Fruit fly (Drosophila melanogaster) whole organism, wandering third instar larva: Measurements from ENCODE around the gene Pink1.
A peak's percentile ranks its signal among the peaks of the same experiment; 100 is the strongest.

Experiments used
- Abd-B ChIP-seq: fragments of >200 bp; optimal IDR thresholded peaks from 2 replicates; lab custom pipeline; 2017; ENCODE audit warnings: missing biosample characterization, missing genetic modification characterization
- CG32264 ChIP-seq: fragments of 200-800 bp; sonication (Bioruptor generic); optimal IDR thresholded peaks from 2 replicates; lab custom pipeline; 2016; ENCODE audit warnings: missing biosample characterization, missing genetic modification characterization
- CG9705 ChIP-seq: fragments of 200-800 bp; sonication (Bioruptor generic); optimal IDR thresholded peaks from 2 replicates; lab custom pipeline; 2018; ENCODE audit warnings: missing biosample characterization, mild to moderate bottlenecking, missing genetic modification characterization
- CrebA ChIP-seq: fragments of 200-800 bp; sonication (Bioruptor generic); optimal IDR thresholded peaks from 2 replicates; lab custom pipeline; 2016; ENCODE audit warnings: missing biosample characterization, mild to moderate bottlenecking, missing genetic modification characterization, borderline replicate concordance
- Dfd ChIP-seq: fragments of >200 bp; optimal IDR thresholded peaks from 2 replicates; lab custom pipeline; 2017; ENCODE audit warnings: missing biosample characterization, missing genetic modification characterization
- Dif ChIP-seq: fragments of 200-275, 200-300 bp; sonication (Bioruptor generic); optimal IDR thresholded peaks from 2 replicates; lab custom pipeline; 2018; ENCODE audit warnings: missing biosample characterization, missing genetic modification characterization; ENCODE audit not compliant: partially characterized antibody
- GATAd ChIP-seq: sonication (Bioruptor generic); optimal IDR thresholded peaks from 2 replicates; lab custom pipeline; 2016; ENCODE audit warnings: missing biosample characterization, missing genetic modification characterization
- HLH106 ChIP-seq: fragments of 200-800 bp; optimal IDR thresholded peaks from 3 replicates; lab custom pipeline; 2019; ENCODE audit warnings: missing biosample characterization, mild to moderate bottlenecking, missing genetic modification characterization, moderate library complexity
- Hnf4 ChIP-seq: fragments of 200-800 bp; sonication (Bioruptor generic); optimal IDR thresholded peaks from 2 replicates; lab custom pipeline; 2016; ENCODE audit warnings: missing biosample characterization, mild to moderate bottlenecking, missing genetic modification characterization
- Hr78 ChIP-seq: fragments of >200 bp; optimal IDR thresholded peaks from 2 replicates; lab custom pipeline; 2017; ENCODE audit warnings: missing biosample characterization, missing genetic modification characterization
- Hr83 ChIP-seq: fragments of 200-300 bp; sonication (Bioruptor generic); optimal IDR thresholded peaks from 2 replicates; lab custom pipeline; 2016; ENCODE audit warnings: missing biosample characterization, mild to moderate bottlenecking, missing genetic modification characterization, moderate library complexity; ENCODE audit not compliant: poor library complexity, severe bottlenecking
- Jra ChIP-seq: sonication (Bioruptor generic); optimal IDR thresholded peaks from 2 replicates; lab custom pipeline; 2016; ENCODE audit warnings: missing biosample characterization, missing genetic modification characterization
- Mio ChIP-seq: sonication (Bioruptor generic); optimal IDR thresholded peaks from 2 replicates; lab custom pipeline; 2016; ENCODE audit warnings: missing biosample characterization, missing genetic modification characterization
- Myc ChIP-seq: fragments of >200 bp; optimal IDR thresholded peaks from 2 replicates; lab custom pipeline; 2017
- N ChIP-seq: fragments of >200 bp; optimal IDR thresholded peaks from 2 replicates; lab custom pipeline; 2018; ENCODE audit warnings: missing biosample characterization, missing external identifiers, missing genetic modification characterization
- OdsH ChIP-seq: fragments of 200-800 bp; sonication (Bioruptor generic); optimal IDR thresholded peaks from 2 replicates; lab custom pipeline; 2016; ENCODE audit warnings: missing biosample characterization, mild to moderate bottlenecking, missing genetic modification characterization
- Rel ChIP-seq, 2 experiments: fragments of 200-800 bp; sonication (Bioruptor generic) in 1 of 2; optimal IDR thresholded peaks; 2 replicates in 1 of 2; 3 replicates in 1 of 2; lab custom pipeline; 2016 to 2019; ENCODE audit warnings: mild to moderate bottlenecking in 2 of 2, missing biosample characterization in 2 of 2, missing genetic modification characterization in 2 of 2, moderate library complexity in 1 of 2
- Sp1 ChIP-seq: fragments of 200-800 bp; sonication (Bioruptor generic); optimal IDR thresholded peaks from 3 replicates; lab custom pipeline; 2019; ENCODE audit warnings: missing biosample characterization, mild to moderate bottlenecking, missing genetic modification characterization, moderate library complexity
- Vsx2 ChIP-seq: fragments of 200-300, 225-300 bp; sonication (Bioruptor generic); optimal IDR thresholded peaks from 2 replicates; lab custom pipeline; 2018; ENCODE audit warnings: missing biosample characterization, missing genetic modification characterization; ENCODE audit not compliant: partially characterized antibody
- br ChIP-seq: fragments of 200-800 bp; sonication (Bioruptor generic); optimal IDR thresholded peaks from 2 replicates; lab custom pipeline; 2016; ENCODE audit warnings: missing biosample characterization, missing genetic modification characterization
- brk ChIP-seq: fragments of 200-800 bp; sonication (Bioruptor generic); optimal IDR thresholded peaks from 2 replicates; lab custom pipeline; 2016; ENCODE audit warnings: missing biosample characterization, mild to moderate bottlenecking, missing genetic modification characterization
- dl ChIP-seq, 2 experiments: fragments of 175-275, 200-275 bp in 1 of 2; fragments of 200-275 bp in 1 of 2; sonication (Bioruptor generic); optimal IDR thresholded peaks; lab custom pipeline; 2018; ENCODE audit warnings: mild to moderate bottlenecking in 2 of 2, missing biosample characterization in 2 of 2, missing genetic modification characterization in 2 of 2, moderate library complexity in 2 of 2; ENCODE audit not compliant: partially characterized antibody in 2 of 2, insufficient read depth in 1 of 2
- dmrt93B ChIP-seq: fragments of 200-800 bp; sonication (Bioruptor generic); optimal IDR thresholded peaks from 2 replicates; lab custom pipeline; 2018; ENCODE audit warnings: missing biosample characterization, mild to moderate bottlenecking, missing genetic modification characterization
- dsf ChIP-seq: sonication (Bioruptor generic); optimal IDR thresholded peaks from 2 replicates; lab custom pipeline; 2016; ENCODE audit warnings: missing biosample characterization, missing genetic modification characterization, borderline replicate concordance
- ey ChIP-seq: fragments of 200-800 bp; sonication (Bioruptor generic); optimal IDR thresholded peaks from 2 replicates; lab custom pipeline; 2016; ENCODE audit warnings: missing biosample characterization, missing genetic modification characterization
- foxo ChIP-seq, 2 experiments: fragments of 200-800 bp; sonication (Bioruptor generic); optimal IDR thresholded peaks; 2 replicates in 1 of 2; 3 replicates in 1 of 2; lab custom pipeline; 2016 to 2017; ENCODE audit warnings: missing biosample characterization in 2 of 2, missing genetic modification characterization in 2 of 2
- fru ChIP-seq: fragments of 200-800 bp; sonication (Bioruptor generic); optimal IDR thresholded peaks from 3 replicates; lab custom pipeline; 2016; ENCODE audit warnings: missing biosample characterization, mild to moderate bottlenecking, missing genetic modification characterization
- h ChIP-seq: fragments of 200-800 bp; sonication (Bioruptor generic); optimal IDR thresholded peaks from 3 replicates; lab custom pipeline; 2016; ENCODE audit warnings: missing biosample characterization, mild to moderate bottlenecking, missing genetic modification characterization
- jim ChIP-seq: fragments of 175-275, 200-325 bp; sonication (Bioruptor generic); optimal IDR thresholded peaks from 2 replicates; lab custom pipeline; 2016; ENCODE audit warnings: missing biosample characterization, mild to moderate bottlenecking, missing genetic modification characterization
- lola ChIP-seq: fragments of >200 bp; optimal IDR thresholded peaks from 2 replicates; lab custom pipeline; 2017; ENCODE audit warnings: missing biosample characterization, missing genetic modification characterization
- pan ChIP-seq: fragments of >200 bp; optimal IDR thresholded peaks from 2 replicates; lab custom pipeline; 2017
- psq ChIP-seq: fragments of 200-800 bp; sonication (Bioruptor generic); optimal IDR thresholded peaks from 3 replicates; lab custom pipeline; 2017; ENCODE audit warnings: missing biosample characterization, mild to moderate bottlenecking, missing genetic modification characterization, moderate library complexity
- rgr ChIP-seq: fragments of 200-800 bp; sonication (Bioruptor generic); optimal IDR thresholded peaks from 3 replicates; lab custom pipeline; 2016; ENCODE audit warnings: missing biosample characterization, mild to moderate bottlenecking, missing genetic modification characterization
- sage ChIP-seq: fragments of 200-800 bp; sonication (Bioruptor generic); optimal IDR thresholded peaks from 2 replicates; lab custom pipeline; 2016; ENCODE audit warnings: missing biosample characterization, mild to moderate bottlenecking, missing genetic modification characterization
- sv ChIP-seq: fragments of 200-800 bp; sonication (Bioruptor generic); optimal IDR thresholded peaks from 3 replicates; lab custom pipeline; 2016; ENCODE audit warnings: missing biosample characterization, missing genetic modification characterization
- tai ChIP-seq: sonication (Bioruptor generic); optimal IDR thresholded peaks from 2 replicates; lab custom pipeline; 2016; ENCODE audit warnings: missing biosample characterization, missing genetic modification characterization
- usp ChIP-seq: fragments of >200 bp; optimal IDR thresholded peaks from 2 replicates; lab custom pipeline; 2017; ENCODE audit warnings: missing biosample characterization, missing genetic modification characterization
- woc ChIP-seq: sonication (Bioruptor generic); optimal IDR thresholded peaks from 2 replicates; lab custom pipeline; 2016; ENCODE audit warnings: missing biosample characterization, mild to moderate bottlenecking, missing genetic modification characterization

The Pink1 gene

DNA sequence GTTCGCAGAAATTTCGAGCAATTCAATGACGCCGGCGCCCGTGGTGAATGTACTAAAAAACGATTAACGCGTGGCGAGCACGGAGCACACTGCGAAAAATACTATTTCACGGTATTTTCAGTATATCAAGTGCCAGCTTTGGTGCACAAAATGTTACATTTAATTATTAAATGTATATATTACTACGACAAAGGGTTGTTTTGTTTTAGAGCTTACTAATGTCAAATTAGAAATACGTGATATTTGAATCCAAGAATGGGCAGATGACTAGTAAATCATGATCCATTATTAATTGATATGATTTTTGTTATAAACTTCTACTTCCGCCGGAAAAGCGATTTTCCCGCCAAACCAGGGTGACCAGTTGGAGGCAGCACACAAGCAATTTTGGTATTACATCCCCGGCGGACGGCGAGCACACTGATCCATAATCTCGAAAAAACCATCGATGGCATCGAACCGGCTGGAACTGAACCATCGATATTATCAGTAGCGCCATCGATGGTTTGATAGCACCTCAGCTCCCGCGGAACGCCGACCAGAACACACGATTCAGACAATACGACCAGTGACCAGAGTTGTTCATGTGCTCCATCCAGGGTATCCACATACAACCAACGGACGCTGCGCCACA lies 29.3 kb upstream of the Pink1 start, which contains the start of the genes CG3226 and Cdc7:
Gene CG3226, minus strand, starts transcription at position 51 of the 634 bp plus-strand sequence.
Gene Cdc7, plus strand, starts transcription at position 344 of the 634 bp plus-strand sequence.
- TF ChIP-seq rgr (GFP tag; lab: Kevin White, UChicago), result peak; percentile 80
- TF ChIP-seq Vsx2 (GFP tag; lab: Kevin White, UChicago), result no peak
- no peak for TF ChIP-seq Mio (GFP tag; lab: Kevin White, UChicago)
- TF ChIP-seq Hr83, result peak; percentile 54
- TF ChIP-seq fru (GFP tag; lab: Kevin White, UChicago), result peak; percentile 100
- TF ChIP-seq Hr78 (GFP tag; lab: Kevin White, UChicago), result no peak
- TF ChIP-seq foxo (GFP tag; optimal IDR thresholded peaks at IDR 0.05; lab: Kevin White, UChicago), result peak in 1 of 2 experiments; percentile 53
- peak; percentile 41 for TF ChIP-seq Jra (GFP tag; lab: Kevin White, UChicago)
- peak; percentile 76 for TF ChIP-seq dmrt93B (GFP tag; lab: Kevin White, UChicago)
- TF ChIP-seq br (GFP tag; lab: Kevin White, UChicago), result peak; percentile 54
- peak; percentile 66 for TF ChIP-seq h
- TF ChIP-seq HLH106, result peak; percentile 67
- TF ChIP-seq woc (GFP tag; lab: Kevin White, UChicago), result peak; percentile 27
- peak; percentile 53 for TF ChIP-seq psq (GFP tag; lab: Kevin White, UChicago)
- peak; percentile 72 for TF ChIP-seq CG9705 (GFP tag; lab: Kevin White, UChicago)
- no peak for TF ChIP-seq sv
- TF ChIP-seq Rel (GFP tag; optimal IDR thresholded peaks at IDR 0.05; lab: Kevin White, UChicago), result no peak
- peak; percentile 43 for TF ChIP-seq Rel (tag; optimal IDR thresholded peaks at IDR 0.05; lab: Kevin White, UChicago)
- TF ChIP-seq sage (GFP tag; lab: Kevin White, UChicago), result peak; percentile 6
- TF ChIP-seq Sp1 (GFP tag; lab: Kevin White, UChicago), result peak; percentile 76
- TF ChIP-seq OdsH (GFP tag; lab: Kevin White, UChicago), result peak; percentile 64
- TF ChIP-seq Myc (lab: Kevin White, UChicago), result peak; percentile 15
- no peak for TF ChIP-seq N (GFP tag; lab: Kevin White, UChicago)

DNA sequence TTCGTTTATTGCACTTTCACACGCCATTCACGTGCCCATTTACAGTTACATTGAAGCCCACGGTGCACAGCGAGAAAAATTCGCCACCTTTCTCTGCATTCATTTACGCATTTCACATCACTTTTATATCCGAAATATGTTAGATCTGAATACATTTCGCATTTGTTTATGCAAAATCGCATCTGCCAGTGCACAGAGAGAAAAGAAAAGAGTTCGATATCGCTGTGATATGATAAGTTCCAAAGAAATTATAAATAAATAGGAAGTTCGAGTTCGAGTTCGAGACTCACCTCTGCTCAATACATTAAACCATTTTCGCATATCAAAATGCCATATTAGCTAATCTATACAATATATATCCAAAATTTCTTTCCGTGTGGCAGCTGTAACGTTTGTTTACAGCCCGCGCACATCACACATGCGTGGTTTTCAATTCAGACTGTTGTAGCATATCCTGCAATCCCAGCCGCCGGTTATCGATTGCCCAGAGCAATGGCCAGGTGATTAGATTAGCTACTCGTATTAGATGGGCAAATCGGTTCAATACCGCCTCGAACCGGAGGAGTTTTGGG lies 27.5 kb upstream of the Pink1 start:
- TF ChIP-seq lola (GFP tag; lab: Kevin White, UChicago) (no peak), rgr (GFP tag; lab: Kevin White, UChicago) (peak; percentile 86), fru (GFP tag; lab: Kevin White, UChicago) (peak; percentile 94), Dif (GFP tag; lab: Kevin White, UChicago) (no peak), Sp1 (GFP tag; lab: Kevin White, UChicago) (peak; percentile 88), Myc (lab: Kevin White, UChicago) (no peak), HLH106 (peak; percentile 86), sv (peak; percentile 69), usp (no peak), dl (GFP tag; optimal IDR thresholded peaks at IDR 0.05; lab: Kevin White, UChicago; ENCODE audit: insufficient read depth in 1 of 2, partially characterized antibody in 2 of 2) (no peak), foxo (GFP tag; optimal IDR thresholded peaks at IDR 0.05; lab: Kevin White, UChicago) (peak; percentile 2 to 90), h (peak; percentile 89), br (GFP tag; lab: Kevin White, UChicago) (peak; percentile 86), dsf (no peak), Hr78 (GFP tag; lab: Kevin White, UChicago) (no peak), CrebA (GFP tag; lab: Kevin White, UChicago) (no peak), CG32264 (GFP tag; lab: Kevin White, UChicago) (peak; percentile 73), OdsH (GFP tag; lab: Kevin White, UChicago) (peak; percentile 80), dmrt93B (GFP tag; lab: Kevin White, UChicago) (peak; percentile 85), Rel (GFP tag; optimal IDR thresholded peaks at IDR 0.05; lab: Kevin White, UChicago) (no peak), Rel (tag; optimal IDR thresholded peaks at IDR 0.05; lab: Kevin White, UChicago) (peak; percentile 24), Hr83 (no peak), Mio (GFP tag; lab: Kevin White, UChicago) (peak; percentile 13), Jra (GFP tag; lab: Kevin White, UChicago) (peak; percentile 57), ey (GFP tag; lab: Kevin White, UChicago) (peak; percentile 86), Hnf4 (GFP tag; lab: Kevin White, UChicago) (peak; percentile 83), Abd-B (GFP tag; lab: Kevin White, UChicago) (no peak), N (GFP tag; lab: Kevin White, UChicago) (no peak), tai (GFP tag; lab: Kevin White, UChicago) (no peak), psq (GFP tag; lab: Kevin White, UChicago) (peak; percentile 76), pan (lab: Kevin White, UChicago) (no peak), brk (GFP tag; lab: Kevin White, UChicago) (peak; percentile 33), sage (GFP tag; lab: Kevin White, UChicago) (peak; percentile 50), woc (GFP tag; lab: Kevin White, UChicago) (peak; percentile 80), Dfd (no peak), Vsx2 (GFP tag; lab: Kevin White, UChicago) (no peak), jim (GFP tag; lab: Kevin White, UChicago) (no peak), CG9705 (GFP tag; lab: Kevin White, UChicago) (peak; percentile 61), GATAd (no peak)
- TF ChIP-seq, all 38 proteins: peak for 21
